Worm (Caenorhabditis elegans) whole organism, L4/young adult: ENCODE results near the gene dhs-20.

ENCODE experiments used
- W03F9.2 ChIP-seq: fragments of 150-350 bp; optimal IDR thresholded peaks from 2 replicates; lab custom pipeline; 2014; ENCODE audit warnings: missing biosample characterization, missing genetic modification characterization
- him-1 ChIP-seq: sonication (generic microtip); optimal IDR thresholded peaks from 2 replicates; lab custom pipeline; 2016; ENCODE audit warnings: missing genotype, missing genetic modification reagents, missing genetic modification characterization, missing compliant biosample characterization

- TF ChIP-seq W03F9.2 (tag; lab: Kevin White, UChicago) (no peak), him-1 (tag; lab: Kevin White, UChicago) (no peak)
Observed at ce11 chrV:11650720-11651119, 46.4 kb upstream of the dhs-20 start, which contains the start of gene zip-10.
